Worm (Caenorhabditis elegans) whole organism, young adult: ENCODE results near the gene srw-6.

Source experiments
- athp-1 ChIP-seq: sonication (generic microtip); optimal IDR thresholded peaks from 2 replicates; lab custom pipeline; 2017; ENCODE audit warnings: mild to moderate bottlenecking, missing genetic modification characterization, missing compliant biosample characterization
- ceh-40 ChIP-seq: fragments of 200-800 bp; sonication (Bioruptor generic); IDR thresholded peaks from 2 replicates; pipeline ENCODE4 v1.3.6; 2022; ENCODE audit warnings: missing genetic modification characterization, missing compliant biosample characterization
- ets-4 ChIP-seq: fragments of 200-800 bp; sonication (Bioruptor generic); optimal IDR thresholded peaks from 2 replicates; lab custom pipeline; 2018; ENCODE audit warnings: mild to moderate bottlenecking, missing genetic modification characterization, missing compliant biosample characterization
- lin-40 ChIP-seq: sonication (generic microtip); optimal IDR thresholded peaks from 2 replicates; lab custom pipeline; 2016; ENCODE audit warnings: missing genetic modification characterization, mild to moderate bottlenecking, missing compliant biosample characterization, missing genotype, missing genetic modification reagents
- madf-10 ChIP-seq: sonication (generic microtip); optimal IDR thresholded peaks from 2 replicates; lab custom pipeline; 2016; ENCODE audit warnings: mild to moderate bottlenecking, missing genetic modification characterization, missing compliant biosample characterization
- madf-8 ChIP-seq: fragments of 200-800 bp; sonication (Bioruptor generic); conservative IDR thresholded peaks from 2 replicates; pipeline ENCODE4 v1.3.6; 2022; ENCODE audit warnings: missing genetic modification reagents, missing genetic modification characterization, missing compliant biosample characterization
- nfya-2 ChIP-seq: fragments of 200-800 bp; sonication (Bioruptor generic); IDR thresholded peaks from 2 replicates; pipeline ENCODE4 v1.3.6; 2022; ENCODE audit warnings: missing genetic modification reagents, missing genetic modification characterization, missing compliant biosample characterization

DNA sequence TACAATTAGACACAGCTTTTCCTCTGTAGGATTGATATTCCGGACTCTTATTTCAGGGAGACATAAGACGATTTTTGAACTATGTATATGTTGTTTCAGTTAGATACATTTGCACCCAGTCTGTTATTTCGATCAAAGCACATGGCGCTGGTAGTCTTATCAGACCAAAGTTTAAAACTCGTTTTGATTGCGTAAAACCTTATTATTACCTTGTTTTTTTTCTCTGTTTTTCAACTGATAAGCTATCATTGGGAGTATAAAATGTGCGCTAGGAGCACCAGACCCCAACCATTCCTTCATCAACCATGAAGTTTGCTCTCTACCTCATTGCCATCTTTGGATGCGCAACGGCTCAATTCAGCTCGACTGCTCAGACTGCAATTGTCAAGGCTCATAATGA lies 3.9 kb downstream of the srw-6 start, which contains the start of gene scl-12:
- no peak for TF ChIP-seq madf-8
- no peak for TF ChIP-seq nfya-2 (GFP tag; lab: Robert Waterston, UW)
- no peak for TF ChIP-seq athp-1 (tag; lab: Kevin White, UChicago)
- no peak for TF ChIP-seq madf-10 (tag; lab: Kevin White, UChicago)
- TF ChIP-seq ets-4 (GFP tag; lab: Kevin White, UChicago), result no peak
- TF ChIP-seq ceh-40 (GFP tag; lab: Robert Waterston, UW), result no peak
- no peak for TF ChIP-seq lin-40 (tag; lab: Kevin White, UChicago)
